Fruit fly (Drosophila melanogaster): Measurements from ENCODE around the gene CG11837.

CG11837 gene

dm6 chr3R:29055710-29056109 is 6.4 kb downstream of the CG11837 start, which contains the start of gene Sirt7 (continued):
- TF ChIP-seq CG17361 (GFP tag; IDR thresholded peaks at IDR 0.05), result no peak
- peak; percentile 62 for TF ChIP-seq Med (GFP tag)
- no peak for TF ChIP-seq lilli (GFP tag; optimal IDR thresholded peaks at IDR 0.05)
- TF ChIP-seq ems (GFP tag; optimal IDR thresholded peaks at IDR 0.05), result no peak
- TF ChIP-seq Hmr (GFP tag; optimal IDR thresholded peaks at IDR 0.05), result no peak
- no peak for TF ChIP-seq CG8924 (tag; optimal IDR thresholded peaks at IDR 0.05)
- no peak for TF ChIP-seq Lhr (GFP tag; optimal IDR thresholded peaks at IDR 0.05)
- no peak for TF ChIP-seq CG13424 (tag; optimal IDR thresholded peaks at IDR 0.05)
- TF ChIP-seq ro (GFP tag; IDR thresholded peaks at IDR 0.05), result no peak
- no peak for TF ChIP-seq CG11723 (GFP tag; optimal IDR thresholded peaks at IDR 0.05)
- peak; percentile 86 for TF ChIP-seq BEAF-32 (GFP tag; optimal IDR thresholded peaks at IDR 0.05)
- TF ChIP-seq CG9817 (tag; optimal IDR thresholded peaks at IDR 0.05), result no peak
- TF ChIP-seq Dek (tag; optimal IDR thresholded peaks at IDR 0.05), result no peak
- TF ChIP-seq CG32772 (GFP tag; IDR thresholded peaks at IDR 0.05), result 0 out of 2 replicates have a peak, but pooled peaks have one; percentile 21
- TF ChIP-seq zen2 (GFP tag; IDR thresholded peaks at IDR 0.05; ENCODE audit: partially characterized antibody), result peak; percentile 97
- peak; percentile 49 for TF ChIP-seq lbe (GFP tag; optimal IDR thresholded peaks at IDR 0.05)
- TF ChIP-seq CG2712 (tag; optimal IDR thresholded peaks at IDR 0.05), result no peak
- TF ChIP-seq Ravus (GFP tag; IDR thresholded peaks at IDR 0.05), result no peak
- no peak for TF ChIP-seq al (GFP tag; IDR thresholded peaks at IDR 0.05)
- TF ChIP-seq bbx (GFP tag; IDR thresholded peaks at IDR 0.05; ENCODE audit: partially characterized antibody), result peak; percentile 94
- no peak for TF ChIP-seq dm (GFP tag; optimal IDR thresholded peaks at IDR 0.05)
- TF ChIP-seq unc-4 (GFP tag; IDR thresholded peaks at IDR 0.05; ENCODE audit: partially characterized antibody), result peak; percentile 96
- TF ChIP-seq dysf (GFP tag; IDR thresholded peaks at IDR 0.05), result no peak
- TF ChIP-seq exex (tag; optimal IDR thresholded peaks at IDR 0.05), result peak; percentile 19
- peak; percentile 22 for TF ChIP-seq MESR4 (GFP tag; optimal IDR thresholded peaks at IDR 0.05)
- no peak for TF ChIP-seq CG7839 (tag; optimal IDR thresholded peaks at IDR 0.05)
- TF ChIP-seq CG34224 (GFP tag; IDR thresholded peaks at IDR 0.05; ENCODE audit: partially characterized antibody), result peak; percentile 97
- TF ChIP-seq inv (GFP tag; IDR thresholded peaks at IDR 0.05; ENCODE audit: partially characterized antibody), result peak; percentile 84
- TF ChIP-seq cas (GFP tag; IDR thresholded peaks at IDR 0.05), result no peak
- peak; percentile 92 for TF ChIP-seq Opbp (GFP tag; IDR thresholded peaks at IDR 0.05; ENCODE audit: partially characterized antibody)
- no peak for TF ChIP-seq grau (tag; optimal IDR thresholded peaks at IDR 0.05)
- TF ChIP-seq wek (GFP tag; optimal IDR thresholded peaks at IDR 0.05), result no peak
- no peak for TF ChIP-seq CG31365 (tag; optimal IDR thresholded peaks at IDR 0.05)
- TF ChIP-seq CG12155 (GFP tag; optimal IDR thresholded peaks at IDR 0.05), result peak; percentile 5
- peak; percentile 87; the same call in 1 of the 3 replicates for TF ChIP-seq jigr1 (GFP tag; IDR thresholded peaks at IDR 0.05)
- TF ChIP-seq row (GFP tag; IDR thresholded peaks at IDR 0.05), result peak; percentile 55; the same call in 2 of the 3 replicates
- TF ChIP-seq Ets97D (GFP tag; optimal IDR thresholded peaks at IDR 0.05), result no peak
- TF ChIP-seq Bdp1 (GFP tag; optimal IDR thresholded peaks at IDR 0.05), result no peak
- TF ChIP-seq CG12219 (GFP tag; optimal IDR thresholded peaks at IDR 0.05), result no peak
- no peak for TF ChIP-seq CG11696 (GFP tag; IDR thresholded peaks at IDR 0.05)
- no peak for TF ChIP-seq CG14441 (GFP tag; IDR thresholded peaks at IDR 0.05)
- TF ChIP-seq CG17612 (GFP tag; IDR thresholded peaks at IDR 0.05), result no peak
- peak; percentile 72 for TF ChIP-seq nom (GFP tag; optimal IDR thresholded peaks at IDR 0.05)
- peak; percentile 86 for TF ChIP-seq nerfin-2 (GFP tag; IDR thresholded peaks at IDR 0.05; ENCODE audit: partially characterized antibody)
- no peak for TF ChIP-seq toy (GFP tag; IDR thresholded peaks at IDR 0.05)
- peak; percentile 49 for TF ChIP-seq CG14710 (tag; optimal IDR thresholded peaks at IDR 0.05)
- no peak for TF ChIP-seq CG4424 (GFP tag; optimal IDR thresholded peaks at IDR 0.05)
- TF ChIP-seq Bteb2 (GFP tag; optimal IDR thresholded peaks at IDR 0.05), result no peak
- peak; percentile 93 for TF ChIP-seq CG2129 (GFP tag; IDR thresholded peaks at IDR 0.05; ENCODE audit: partially characterized antibody)
- TF ChIP-seq cad (GFP tag; optimal IDR thresholded peaks at IDR 0.05), result no peak
- peak; percentile 30; the same call in 1 of the 2 replicates for TF ChIP-seq E2f2 (GFP tag; IDR thresholded peaks at IDR 0.05)

Data from whole organism, embryonic.